Worm (Caenorhabditis elegans) whole organism, L1 larva: ENCODE measurements around the gene C23H3.2.
A peak's percentile ranks its signal among the peaks of the same experiment; 100 is the strongest.

ENCODE experiments used
- F16B12.6 ChIP-seq: fragments of 150-350 bp; optimal IDR thresholded peaks from 2 replicates; lab custom pipeline; 2014; ENCODE audit warnings: missing biosample characterization, missing genetic modification characterization
- Y116A8C.19 ChIP-seq: sonication (generic microtip); optimal IDR thresholded peaks from 2 replicates; lab custom pipeline; 2016; ENCODE audit warnings: missing compliant biosample characterization, missing genetic modification characterization, borderline replicate concordance
- aha-1 ChIP-seq: fragments of 150-350 bp; optimal IDR thresholded peaks from 2 replicates; lab custom pipeline; 2014; ENCODE audit warnings: missing biosample characterization, missing genetic modification characterization
- aly-2 ChIP-seq: fragments of 150-350 bp; optimal IDR thresholded peaks from 2 replicates; lab custom pipeline; 2014; ENCODE audit warnings: missing biosample characterization, missing genetic modification characterization
- ama-1 ChIP-seq: fragments of 150-350 bp; optimal IDR thresholded peaks from 2 replicates; lab custom pipeline; 2014
- blmp-1 ChIP-seq: fragments of 150-350 bp; optimal IDR thresholded peaks from 2 replicates; lab custom pipeline; 2014; ENCODE audit warnings: missing biosample characterization, missing genetic modification characterization
- ceh-82 ChIP-seq, 3 experiments: fragments of 150-350 bp in 1 of 3; sonication (generic microtip) in 2 of 3; optimal IDR thresholded peaks; 2 replicates each; lab custom pipeline; 2014 to 2017; ENCODE audit warnings: missing biosample characterization in 3 of 3, missing genetic modification characterization in 3 of 3
- ceh-88 ChIP-seq: fragments of 200-800 bp; sonication (Bioruptor generic); IDR thresholded peaks from 2 replicates; pipeline ENCODE4 v1.3.6; 2022; ENCODE audit warnings: missing genetic modification characterization, missing compliant biosample characterization
- ces-1 ChIP-seq: fragments of 150-350 bp; optimal IDR thresholded peaks from 2 replicates; lab custom pipeline; 2014; ENCODE audit warnings: missing biosample characterization, missing genetic modification reagents, missing genetic modification characterization
- dpl-1 ChIP-seq, 3 experiments: fragments of 150-350 bp in 2 of 3; sonication (generic microtip) in 1 of 3; optimal IDR thresholded peaks; 2 replicates each; lab custom pipeline; 2014 to 2017; ENCODE audit warnings: missing biosample characterization in 3 of 3, missing genetic modification characterization in 3 of 3, missing genetic modification reagents in 3 of 3
- efl-1 ChIP-seq, 4 experiments: fragments of 150-350 bp; optimal IDR thresholded peaks in 3 of 4; peaks in 1 of 4; 1 replicate in 1 of 4; 2 replicates in 3 of 4; lab custom pipeline; 2014; ENCODE audit warnings: missing biosample characterization in 2 of 4, missing genetic modification characterization in 2 of 4, missing genetic modification reagents in 2 of 4
- ets-5 ChIP-seq: fragments of 200-800 bp; sonication (Bioruptor generic); IDR thresholded peaks from 2 replicates; pipeline ENCODE4 v1.3.6; 2022; ENCODE audit warnings: missing genetic modification characterization, missing compliant biosample characterization
- fkh-8 ChIP-seq: sonication (generic microtip); optimal IDR thresholded peaks from 2 replicates; lab custom pipeline; 2016; ENCODE audit warnings: mild to moderate bottlenecking, missing genetic modification characterization, missing compliant biosample characterization
- fos-1 ChIP-seq: fragments of 150-350 bp; optimal IDR thresholded peaks from 2 replicates; lab custom pipeline; 2014; ENCODE audit warnings: missing biosample characterization, missing genetic modification characterization
- grh-1 ChIP-seq: fragments of 200-800 bp; sonication (Bioruptor generic); IDR thresholded peaks from 2 replicates; pipeline ENCODE4 v1.3.6; 2022; ENCODE audit warnings: missing genetic modification reagents, missing genetic modification characterization, missing compliant biosample characterization
- irx-1 ChIP-seq: sonication (generic microtip); optimal IDR thresholded peaks from 2 replicates; lab custom pipeline; 2016; ENCODE audit warnings: missing genetic modification characterization, missing compliant biosample characterization
- isw-1 ChIP-seq: fragments of 200-800 bp; sonication (Bioruptor generic); IDR thresholded peaks from 2 replicates; pipeline ENCODE4 v1.3.6; 2022; ENCODE audit warnings: missing genetic modification characterization, missing compliant biosample characterization
- jun-1 ChIP-seq: fragments of 150-350 bp; optimal IDR thresholded peaks from 2 replicates; lab custom pipeline; 2014; ENCODE audit warnings: missing biosample characterization, missing genetic modification reagents, missing genetic modification characterization
- lin-39 ChIP-seq: fragments of 150-350 bp; optimal IDR thresholded peaks from 2 replicates; lab custom pipeline; 2014; ENCODE audit warnings: missing biosample characterization, missing genetic modification reagents, missing genetic modification characterization
- lsy-2 ChIP-seq, 2 experiments: fragments of 150-350 bp; optimal IDR thresholded peaks; 2 replicates each; lab custom pipeline; 2014; ENCODE audit warnings: missing biosample characterization in 2 of 2, missing genetic modification characterization in 2 of 2
- mab-9 ChIP-seq: fragments of 200-800 bp; sonication (Bioruptor generic); IDR thresholded peaks from 2 replicates; pipeline ENCODE4 v1.3.6; 2022; ENCODE audit warnings: missing genetic modification reagents, missing genetic modification characterization, missing compliant biosample characterization
- mef-2 ChIP-seq: fragments of 150-350 bp; optimal IDR thresholded peaks from 2 replicates; lab custom pipeline; 2014; ENCODE audit warnings: missing biosample characterization, missing genetic modification characterization
- mep-1 ChIP-seq: fragments of 150-350 bp; optimal IDR thresholded peaks from 2 replicates; lab custom pipeline; 2014; ENCODE audit warnings: missing biosample characterization, missing genetic modification characterization
- nhr-11 ChIP-seq: fragments of 150-350 bp; optimal IDR thresholded peaks from 2 replicates; lab custom pipeline; 2014; ENCODE audit warnings: missing biosample characterization, missing genetic modification characterization
- nhr-12 ChIP-seq: sonication (generic microtip); optimal IDR thresholded peaks from 2 replicates; lab custom pipeline; 2017; ENCODE audit warnings: missing biosample characterization, missing genetic modification characterization
- nhr-19 ChIP-seq: fragments of 200-800 bp; sonication (Bioruptor generic); conservative IDR thresholded peaks from 2 replicates; pipeline ENCODE4 v1.3.6; 2022; ENCODE audit warnings: missing genetic modification characterization, missing compliant biosample characterization
- nhr-20 ChIP-seq: sonication (generic microtip); optimal IDR thresholded peaks from 2 replicates; lab custom pipeline; 2016; ENCODE audit warnings: mild to moderate bottlenecking, missing genetic modification characterization, missing compliant biosample characterization
- nhr-28 ChIP-seq: fragments of 150-350 bp; optimal IDR thresholded peaks from 2 replicates; lab custom pipeline; 2014; ENCODE audit warnings: missing biosample characterization, missing genetic modification characterization
- nhr-47 ChIP-seq: sonication (generic microtip); optimal IDR thresholded peaks from 2 replicates; lab custom pipeline; 2016; ENCODE audit warnings: mild to moderate bottlenecking, missing genetic modification characterization, moderate library complexity, missing compliant biosample characterization
- nhr-71 ChIP-seq: sonication (generic microtip); optimal IDR thresholded peaks from 2 replicates; lab custom pipeline; 2016; ENCODE audit warnings: mild to moderate bottlenecking, missing genetic modification characterization, moderate library complexity, missing compliant biosample characterization
- nhr-76 ChIP-seq: sonication (generic microtip); optimal IDR thresholded peaks from 2 replicates; lab custom pipeline; 2017; ENCODE audit warnings: missing biosample characterization, missing genetic modification characterization
- nhr-84 ChIP-seq: sonication (generic microtip); optimal IDR thresholded peaks from 2 replicates; lab custom pipeline; 2017; ENCODE audit warnings: missing biosample characterization, missing genetic modification characterization
- nhr-85 ChIP-seq: sonication (generic microtip); peaks from one replicate; lab custom pipeline; 2016; ENCODE audit warnings: missing genetic modification characterization, inconsistent platforms, missing compliant biosample characterization
- nhr-90 ChIP-seq: sonication (generic microtip); optimal IDR thresholded peaks from 2 replicates; lab custom pipeline; 2016; ENCODE audit warnings: mild to moderate bottlenecking, missing genetic modification characterization, missing compliant biosample characterization; ENCODE audit not compliant: poor library complexity
- pqm-1 ChIP-seq: sonication (generic microtip); optimal IDR thresholded peaks from 3 replicates; lab custom pipeline; 2017; ENCODE audit warnings: missing biosample characterization, missing genetic modification characterization
- snpc-4 ChIP-seq: fragments of 150-350 bp; optimal IDR thresholded peaks from 2 replicates; lab custom pipeline; 2014; ENCODE audit warnings: missing biosample characterization, missing genetic modification characterization
- unc-130 ChIP-seq: fragments of 150-350 bp; optimal IDR thresholded peaks from 2 replicates; lab custom pipeline; 2017; ENCODE audit warnings: missing biosample characterization, missing genetic modification characterization, inconsistent platforms
- unc-30 ChIP-seq: sonication (generic microtip); optimal IDR thresholded peaks from 2 replicates; lab custom pipeline; 2017; ENCODE audit warnings: missing biosample characterization, missing genetic modification characterization
- unc-86 ChIP-seq: sonication (generic microtip); optimal IDR thresholded peaks from 2 replicates; lab custom pipeline; 2016; ENCODE audit warnings: missing genetic modification characterization, missing compliant biosample characterization
- zag-1 ChIP-seq: fragments of 150-350 bp; optimal IDR thresholded peaks from 2 replicates; lab custom pipeline; 2014; ENCODE audit warnings: missing biosample characterization, missing genetic modification characterization
- ztf-4 ChIP-seq: fragments of 150-350 bp; optimal IDR thresholded peaks from 2 replicates; lab custom pipeline; 2014; ENCODE audit warnings: missing biosample characterization, missing genetic modification characterization

The C23H3.2 gene

DNA sequence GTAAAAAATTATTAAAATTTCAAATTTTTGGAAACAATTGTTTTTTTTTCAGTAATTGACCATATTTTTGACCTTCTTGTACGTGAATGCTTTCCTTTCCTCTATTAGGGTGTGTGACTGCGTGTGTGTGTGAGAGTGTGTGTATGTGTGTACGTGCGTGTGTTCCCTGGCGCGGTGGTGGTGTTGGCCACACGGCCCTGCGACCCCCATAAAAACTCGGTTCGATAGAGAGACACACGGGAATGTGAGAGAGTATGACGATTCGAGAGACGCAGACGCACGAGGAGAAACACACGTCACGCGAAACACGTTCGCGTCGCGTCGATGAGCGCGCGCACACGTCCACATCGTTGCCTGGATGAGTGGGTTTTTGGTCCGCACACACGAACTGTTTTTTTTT is 42.3 kb upstream of the C23H3.2 start (continued):
- TF ChIP-seq aly-2 (tag; lab: Kevin White, UChicago) = no peak
- no peak for TF ChIP-seq lin-39 (tag; lab: Kevin White, UChicago)
- TF ChIP-seq ces-1 (GFP tag; lab: Kevin White, UChicago) = no peak
- peak; percentile 48 to 63 (median 53) for TF ChIP-seq dpl-1 (GFP tag; optimal IDR thresholded peaks at IDR 0.05; lab: Kevin White, UChicago)

DNA sequence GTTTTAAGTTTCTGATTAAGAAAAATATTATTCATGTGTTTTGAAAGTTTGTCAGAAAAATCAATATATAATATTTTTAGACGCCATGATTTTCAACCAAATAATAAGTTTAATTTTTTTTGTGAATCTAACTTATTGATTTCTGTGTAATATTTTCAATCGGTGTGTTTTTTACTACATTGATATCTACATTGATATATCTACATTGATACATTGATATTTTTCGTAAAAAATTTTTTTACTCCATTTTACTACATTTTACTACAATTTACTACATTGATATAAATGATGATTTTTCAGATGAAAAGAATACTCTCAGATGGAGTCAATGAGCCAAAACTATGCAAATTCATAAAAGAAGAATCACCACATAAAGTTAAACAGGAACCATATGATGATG is 41.9 kb upstream of the C23H3.2 start, which contains the start of gene gmeb-1:
Gene gmeb-1, plus strand, starts transcription at position 301 of the 400 bp plus-strand sequence.
- TF ChIP-seq dpl-1 (GFP tag; optimal IDR thresholded peaks at IDR 0.05; lab: Kevin White, UChicago) (no peak), ceh-82 (tag; optimal IDR thresholded peaks at IDR 0.05; lab: Kevin White, UChicago) (no peak), snpc-4 (no peak), nhr-47 (tag; lab: Kevin White, UChicago) (no peak), nhr-28 (tag; lab: Kevin White, UChicago) (no peak), nhr-71 (tag; lab: Kevin White, UChicago) (no peak), ama-1 (lab: Kevin White, UChicago) (no peak), unc-30 (tag; lab: Kevin White, UChicago) (no peak), mep-1 (tag; lab: Kevin White, UChicago) (no peak), irx-1 (tag; lab: Kevin White, UChicago) (no peak), zag-1 (no peak), pqm-1 (tag; lab: Kevin White, UChicago) (no peak), ets-5 (GFP tag; lab: Robert Waterston, UW) (no peak), nhr-20 (tag; lab: Kevin White, UChicago) (no peak)

DNA sequence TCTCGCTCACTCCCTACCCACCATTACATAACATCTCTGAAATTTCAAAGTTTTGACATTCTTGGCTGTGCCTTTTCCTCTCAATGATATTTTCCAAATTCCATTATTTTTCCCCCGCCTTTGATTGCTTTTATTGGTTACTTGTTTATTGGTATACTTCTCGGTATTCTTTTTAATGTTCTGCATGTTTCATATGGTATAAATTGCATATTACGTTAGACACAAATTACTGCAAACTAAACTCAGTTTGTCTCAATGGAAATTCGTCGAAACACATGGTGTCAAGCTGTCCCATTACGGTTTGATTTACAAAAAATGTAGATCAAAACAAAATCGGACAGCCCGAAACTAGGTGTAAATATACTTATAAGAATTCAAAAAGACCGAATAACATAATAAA is 39.2 kb upstream of the C23H3.2 start:
- TF ChIP-seq lin-39 (tag; lab: Kevin White, UChicago) (no peak), blmp-1 (tag; lab: Kevin White, UChicago) (no peak), efl-1 (optimal IDR thresholded peaks at IDR 0.05; lab: Kevin White, UChicago) (no peak), efl-1 (GFP tag; optimal IDR thresholded peaks at IDR 0.05 in 1 of 2; lab: Kevin White, UChicago) (peak in 1 of 2 experiments; percentile 80), jun-1 (tag; lab: Kevin White, UChicago) (no peak), aha-1 (no peak), ceh-88 (GFP tag; lab: Robert Waterston, UW) (no peak), dpl-1 (GFP tag; optimal IDR thresholded peaks at IDR 0.05; lab: Kevin White, UChicago) (no peak), isw-1 (GFP tag; lab: Robert Waterston, UW) (no peak), F16B12.6 (no peak), nhr-85 (peak; percentile 59)

DNA sequence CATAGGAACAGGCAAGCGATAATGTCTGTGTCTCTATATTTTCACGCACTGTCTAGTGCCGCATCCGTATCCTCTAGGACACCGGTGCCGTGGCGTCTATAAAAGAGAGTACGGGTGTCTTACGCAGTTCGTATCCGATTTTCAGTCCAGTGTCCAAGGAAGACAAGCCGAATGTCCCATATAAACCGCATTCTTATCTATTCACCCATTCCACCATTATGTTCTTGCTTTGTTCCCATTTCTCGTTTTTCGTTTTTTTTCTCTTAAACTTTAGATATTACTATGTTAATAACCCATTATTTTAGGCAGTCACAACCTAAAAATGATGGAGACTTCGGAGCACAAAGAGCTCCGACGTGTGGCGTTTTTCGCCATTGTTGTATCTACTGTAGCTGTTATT is 38.1 kb upstream of the C23H3.2 start, which contains the start of gene sqt-2:
Gene sqt-2, plus strand, starts transcription at position 301 of the 400 bp plus-strand sequence.
- TF ChIP-seq nhr-85 (peak; percentile 59), blmp-1 (tag; lab: Kevin White, UChicago) (peak; percentile 38), ztf-4 (tag; lab: Kevin White, UChicago) (no peak), unc-130 (tag; lab: Kevin White, UChicago) (no peak), nhr-76 (tag; lab: Kevin White, UChicago) (no peak)

DNA sequence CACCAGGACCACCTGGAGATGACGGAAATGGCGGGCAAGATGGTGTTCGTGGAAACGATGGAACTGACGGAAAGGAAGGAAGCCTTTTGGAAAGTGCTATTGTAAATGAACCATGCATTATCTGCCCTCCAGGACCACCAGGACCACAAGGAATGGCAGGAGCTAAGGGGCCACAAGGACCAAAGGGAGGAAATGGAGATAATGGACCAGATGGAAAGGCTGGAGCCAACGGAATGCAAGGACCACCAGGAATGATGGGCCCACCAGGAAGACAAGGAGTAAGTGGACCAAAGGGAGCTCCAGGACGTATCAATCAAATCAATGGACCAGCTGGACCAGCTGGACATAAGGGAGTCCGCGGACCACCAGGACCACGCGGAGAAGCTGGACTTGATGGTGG is 37.4 kb upstream of the C23H3.2 start:
- TF ChIP-seq mab-9 (GFP tag; lab: Robert Waterston, UW) = 0 out of 2 replicates have a peak, but pooled peaks have one; percentile 17
- no peak for TF ChIP-seq fos-1 (tag; lab: Kevin White, UChicago)

DNA sequence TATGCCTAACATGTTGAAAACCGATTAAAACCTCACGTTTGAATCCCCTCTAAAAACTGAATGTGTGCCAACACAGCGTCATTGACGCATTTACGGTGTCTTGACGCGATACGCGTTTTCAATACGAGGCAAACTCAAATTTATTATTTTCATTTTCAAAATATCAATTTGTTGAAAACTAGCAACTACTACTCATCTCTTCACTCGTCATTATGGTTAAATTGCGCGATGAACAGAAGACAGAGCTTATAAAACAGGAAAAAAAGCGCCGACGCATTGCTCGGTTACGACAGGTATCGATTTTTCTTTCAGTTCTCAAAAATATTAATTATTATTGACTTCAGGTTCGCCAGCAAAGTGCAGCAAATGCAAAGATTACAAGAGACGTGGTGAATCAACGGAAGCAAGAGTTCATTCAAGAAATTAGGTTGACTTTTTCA is 36.5 kb upstream of the C23H3.2 start, which contains the start of gene enee-1:
Gene enee-1, plus strand, starts transcription at position 108 of the 440 bp plus-strand sequence.
- TF ChIP-seq nhr-19 (GFP tag; lab: Robert Waterston, UW) (peak; percentile 84), lsy-2 (tag; optimal IDR thresholded peaks at IDR 0.05; lab: Kevin White, UChicago) (peak; percentile 89 to 95), grh-1 (GFP tag; lab: Robert Waterston, UW) (peak; percentile 72), unc-86 (tag; lab: Kevin White, UChicago) (peak; percentile 84), mef-2 (tag; lab: Kevin White, UChicago) (no peak), snpc-4 (peak; percentile 61), jun-1 (tag; lab: Kevin White, UChicago) (peak; percentile 86), pqm-1 (tag; lab: Kevin White, UChicago) (no peak), ztf-4 (tag; lab: Kevin White, UChicago) (peak; percentile 89), nhr-90 (tag; lab: Kevin White, UChicago) (peak; percentile 72), nhr-85 (peak; percentile 87), nhr-71 (tag; lab: Kevin White, UChicago) (peak; percentile 93), nhr-12 (tag; lab: Kevin White, UChicago) (no peak), fkh-8 (tag; lab: Kevin White, UChicago) (peak; percentile 87), nhr-11 (tag; lab: Kevin White, UChicago) (peak; percentile 56), Y116A8C.19 (tag; lab: Kevin White, UChicago) (no peak), efl-1 (optimal IDR thresholded peaks at IDR 0.05; lab: Kevin White, UChicago) (peak; percentile 85 to 96), efl-1 (GFP tag; optimal IDR thresholded peaks at IDR 0.05 in 1 of 2; lab: Kevin White, UChicago) (peak; percentile 98 to 100), aha-1 (peak; percentile 61), irx-1 (tag; lab: Kevin White, UChicago) (peak; percentile 82), ets-5 (GFP tag; lab: Robert Waterston, UW) (0 out of 2 replicates have a peak, but pooled peaks have one; percentile 83), nhr-84 (tag; lab: Kevin White, UChicago) (no peak), zag-1 (peak; percentile 72)
